Worm (Caenorhabditis elegans) whole organism, late embryonic: ENCODE data around the gene nmgp-1.

Experiments
- Y22D7AL.16 ChIP-seq: sonication (generic microtip); optimal IDR thresholded peaks from 2 replicates; lab custom pipeline; 2016; ENCODE audit warnings: missing genetic modification characterization, missing compliant biosample characterization
- ceh-2 ChIP-seq: sonication (generic microtip); optimal IDR thresholded peaks from 2 replicates; lab custom pipeline; 2016; ENCODE audit warnings: missing genotype, missing genetic modification characterization, missing compliant biosample characterization
- ceh-31 ChIP-seq: sonication (generic microtip); optimal IDR thresholded peaks from 2 replicates; lab custom pipeline; 2016; ENCODE audit warnings: missing genetic modification characterization, missing compliant biosample characterization
- ceh-34 ChIP-seq: sonication (generic microtip); optimal IDR thresholded peaks from 2 replicates; lab custom pipeline; 2016; ENCODE audit warnings: mild to moderate bottlenecking, missing genetic modification characterization, missing compliant biosample characterization
- ceh-6 ChIP-seq: fragments of 200-800 bp; sonication (Bioruptor generic); optimal IDR thresholded peaks from 2 replicates; lab custom pipeline; 2018; ENCODE audit warnings: mild to moderate bottlenecking, missing genetic modification characterization, missing compliant biosample characterization
- ceh-9 ChIP-seq: sonication (generic microtip); optimal IDR thresholded peaks from 2 replicates; lab custom pipeline; 2016; ENCODE audit warnings: mild to moderate bottlenecking, missing genetic modification characterization, inconsistent platforms, missing compliant biosample characterization
- che-1 ChIP-seq: sonication (generic microtip); optimal IDR thresholded peaks from 2 replicates; lab custom pipeline; 2016; ENCODE audit warnings: mild to moderate bottlenecking, missing genetic modification characterization, missing compliant biosample characterization
- dmd-4 ChIP-seq: sonication (generic microtip); optimal IDR thresholded peaks from 2 replicates; lab custom pipeline; 2016; ENCODE audit warnings: borderline replicate concordance, missing genetic modification characterization, missing compliant biosample characterization
- elt-4 ChIP-seq: sonication (generic microtip); optimal IDR thresholded peaks from 2 replicates; lab custom pipeline; 2016; ENCODE audit warnings: missing genetic modification characterization, missing compliant biosample characterization
- fax-1 ChIP-seq: sonication (generic microtip); optimal IDR thresholded peaks from 2 replicates; lab custom pipeline; 2016; ENCODE audit warnings: missing genotype, missing genetic modification characterization, missing compliant biosample characterization
- fkh-10 ChIP-seq: fragments of 150-350 bp; optimal IDR thresholded peaks from 2 replicates; lab custom pipeline; 2014; ENCODE audit warnings: missing biosample characterization, missing genetic modification reagents, missing genetic modification characterization
- fkh-6 ChIP-seq: sonication (generic microtip); optimal IDR thresholded peaks from 2 replicates; lab custom pipeline; 2016; ENCODE audit warnings: missing genetic modification characterization, missing compliant biosample characterization
- gmeb-2 ChIP-seq: sonication (generic microtip); optimal IDR thresholded peaks from 2 replicates; lab custom pipeline; 2016; ENCODE audit warnings: missing genetic modification characterization, inconsistent platforms, missing compliant biosample characterization
- hlh-15 ChIP-seq: sonication (generic microtip); optimal IDR thresholded peaks from 2 replicates; lab custom pipeline; 2016; ENCODE audit warnings: missing genetic modification characterization, missing compliant biosample characterization
- hlh-30 ChIP-seq: sonication (generic microtip); optimal IDR thresholded peaks from 2 replicates; lab custom pipeline; 2017; ENCODE audit warnings: antibody characterized with exemption, missing genetic modification characterization, missing compliant biosample characterization; ENCODE audit not compliant: insufficient read depth
- lim-6 ChIP-seq: sonication (generic microtip); optimal IDR thresholded peaks from 2 replicates; lab custom pipeline; 2016; ENCODE audit warnings: missing genetic modification characterization, missing compliant biosample characterization
- lin-11 ChIP-seq: fragments of 200-800 bp; sonication (Bioruptor generic); optimal IDR thresholded peaks from 2 replicates; lab custom pipeline; 2018; ENCODE audit warnings: mild to moderate bottlenecking, missing genetic modification characterization, missing compliant biosample characterization
- madf-2 ChIP-seq: sonication (generic microtip); optimal IDR thresholded peaks from 2 replicates; lab custom pipeline; 2017; ENCODE audit warnings: missing genetic modification characterization, missing compliant biosample characterization
- mec-3 ChIP-seq: sonication (generic microtip); optimal IDR thresholded peaks from 2 replicates; lab custom pipeline; 2016; ENCODE audit warnings: borderline replicate concordance, missing genetic modification characterization, missing compliant biosample characterization
- nfya-1 ChIP-seq: sonication (generic microtip); optimal IDR thresholded peaks from 2 replicates; lab custom pipeline; 2017; ENCODE audit warnings: missing genetic modification characterization, mild to moderate bottlenecking, missing compliant biosample characterization, antibody characterized with exemption, moderate library complexity
- npax-4 ChIP-seq: sonication (generic microtip); optimal IDR thresholded peaks from 2 replicates; lab custom pipeline; 2016; ENCODE audit warnings: missing genetic modification characterization, missing compliant biosample characterization
- odd-2 ChIP-seq: sonication (generic microtip); optimal IDR thresholded peaks from 2 replicates; lab custom pipeline; 2017; ENCODE audit warnings: antibody characterized with exemption, mild to moderate bottlenecking, missing genetic modification characterization, missing compliant biosample characterization
- pat-9 ChIP-seq: fragments of 200-800 bp; sonication (Bioruptor generic); optimal IDR thresholded peaks from 2 replicates; lab custom pipeline; 2018; ENCODE audit warnings: mild to moderate bottlenecking, missing genetic modification characterization, moderate library complexity, missing compliant biosample characterization
- pha-2 ChIP-seq: sonication (generic microtip); optimal IDR thresholded peaks from 2 replicates; lab custom pipeline; 2017; ENCODE audit warnings: mild to moderate bottlenecking, missing genetic modification characterization, missing compliant biosample characterization
- pha-4 ChIP-seq: fragments of 150-350 bp; optimal IDR thresholded peaks from 2 replicates; lab custom pipeline; 2018; ENCODE audit warnings: missing biosample characterization, missing genetic modification reagents, missing genetic modification characterization
- pqm-1 ChIP-seq: sonication (generic microtip); optimal IDR thresholded peaks from 2 replicates; lab custom pipeline; 2016; ENCODE audit warnings: missing genetic modification characterization, missing compliant biosample characterization
- pros-1 ChIP-seq: fragments of 150-350 bp; optimal IDR thresholded peaks from 2 replicates; lab custom pipeline; 2014; ENCODE audit warnings: missing biosample characterization, missing genetic modification reagents, missing genetic modification characterization
- rnt-1 ChIP-seq: sonication (generic microtip); optimal IDR thresholded peaks from 2 replicates; lab custom pipeline; 2016; ENCODE audit warnings: missing genetic modification characterization, missing compliant biosample characterization
- sdc-2 ChIP-seq: sonication (generic microtip); optimal IDR thresholded peaks from 2 replicates; lab custom pipeline; 2016; ENCODE audit warnings: missing genotype, missing genetic modification characterization, missing compliant biosample characterization
- unc-3 ChIP-seq, 2 experiments: fragments of 200-800 bp in 1 of 2; sonication (Bioruptor generic) in 1 of 2; sonication (generic microtip) in 1 of 2; conservative IDR thresholded peaks in 1 of 2; optimal IDR thresholded peaks in 1 of 2; 2 replicates each; pipeline versions ENCODE4 v1.3.6 to Lab custom; 2016 to 2022; ENCODE audit warnings: missing compliant biosample characterization in 2 of 2, missing genetic modification characterization in 2 of 2, missing genetic modification reagents in 1 of 2
- unc-42 ChIP-seq: sonication (generic microtip); optimal IDR thresholded peaks from 2 replicates; lab custom pipeline; 2016; ENCODE audit warnings: missing genotype, missing genetic modification characterization, missing compliant biosample characterization
- unc-55 ChIP-seq: sonication (generic microtip); optimal IDR thresholded peaks from 2 replicates; lab custom pipeline; 2017; ENCODE audit warnings: missing biosample characterization, missing genetic modification reagents, missing genetic modification characterization
- zip-5 ChIP-seq: sonication (generic microtip); optimal IDR thresholded peaks from 2 replicates; lab custom pipeline; 2016; ENCODE audit warnings: missing genetic modification characterization, missing compliant biosample characterization
- ztf-16 ChIP-seq: sonication (generic microtip); optimal IDR thresholded peaks from 2 replicates; lab custom pipeline; 2017; ENCODE audit warnings: missing genetic modification characterization, missing compliant biosample characterization

nmgp-1 gene

ce11 chrII:6260684-6261083 lies at the start of gene nmgp-1:
TSS of gene nmgp-1 (plus strand) at chrII:6260857.
- peak; percentile 54 for TF ChIP-seq ceh-34 (tag; lab: Kevin White, UChicago)
- TF ChIP-seq madf-2 (tag; lab: Kevin White, UChicago), result no peak

- TF ChIP-seq hlh-15 (tag; lab: Kevin White, UChicago), result no peak
- no peak for TF ChIP-seq npax-4 (tag; lab: Kevin White, UChicago)
- no peak for TF ChIP-seq odd-2 (tag; lab: Kevin White, UChicago)
- TF ChIP-seq sdc-2 (tag; lab: Kevin White, UChicago), result no peak
- TF ChIP-seq che-1 (tag; lab: Kevin White, UChicago), result no peak
- TF ChIP-seq unc-3 (GFP tag; conservative IDR thresholded peaks at IDR 0.05; lab: Robert Waterston, UW), result no peak
- TF ChIP-seq unc-3 (tag; optimal IDR thresholded peaks at IDR 0.05; lab: Kevin White, UChicago), result no peak
- no peak for TF ChIP-seq fkh-6
- TF ChIP-seq pqm-1 (tag; lab: Kevin White, UChicago), result no peak
- no peak for TF ChIP-seq pha-2 (tag; lab: Kevin White, UChicago)
- no peak for TF ChIP-seq fax-1
- no peak for TF ChIP-seq pat-9 (tag; lab: Kevin White, UChicago)
Measured at ce11 chrII:6219346-6219745, 41.3 kb upstream of the nmgp-1 start, which contains the start of gene mks-2. TSS of gene mks-2 (minus strand) at chrII:6219446.

DNA sequence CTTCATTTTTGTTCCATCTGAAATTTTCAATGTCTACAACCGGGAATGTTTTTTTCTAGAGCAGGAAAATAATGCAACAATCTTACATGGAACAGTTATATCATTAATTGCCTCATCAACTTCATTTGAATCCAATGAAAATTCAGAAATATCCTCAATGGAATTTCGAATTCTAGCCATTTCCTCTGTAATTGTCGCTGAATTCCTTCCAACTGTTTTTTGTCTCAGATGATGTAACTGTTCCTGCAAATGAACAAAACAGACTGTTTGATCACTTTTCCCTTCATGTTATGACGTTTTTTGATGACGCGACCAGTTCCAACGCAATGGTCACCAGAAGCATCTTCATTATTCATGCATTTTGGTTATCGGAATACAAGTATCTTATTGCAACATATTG lies 39.2 kb upstream of the nmgp-1 start:
- TF ChIP-seq hlh-15 (tag; lab: Kevin White, UChicago), result no peak
- TF ChIP-seq lin-11 (tag; lab: Kevin White, UChicago), result no peak
- TF ChIP-seq ceh-2 (tag; lab: Kevin White, UChicago), result no peak
- TF ChIP-seq ztf-16 (tag; lab: Kevin White, UChicago), result no peak
- no peak for TF ChIP-seq ceh-9 (tag; lab: Kevin White, UChicago)
- TF ChIP-seq fkh-6, result no peak
- no peak for TF ChIP-seq Y22D7AL.16
- no peak for TF ChIP-seq pha-4 (tag; lab: Kevin White, UChicago)
- no peak for TF ChIP-seq rnt-1 (tag; lab: Kevin White, UChicago)
- no peak for TF ChIP-seq ceh-6
- no peak for TF ChIP-seq ceh-34 (tag; lab: Kevin White, UChicago)
- TF ChIP-seq, all 69 proteins: peak for 0

DNA sequence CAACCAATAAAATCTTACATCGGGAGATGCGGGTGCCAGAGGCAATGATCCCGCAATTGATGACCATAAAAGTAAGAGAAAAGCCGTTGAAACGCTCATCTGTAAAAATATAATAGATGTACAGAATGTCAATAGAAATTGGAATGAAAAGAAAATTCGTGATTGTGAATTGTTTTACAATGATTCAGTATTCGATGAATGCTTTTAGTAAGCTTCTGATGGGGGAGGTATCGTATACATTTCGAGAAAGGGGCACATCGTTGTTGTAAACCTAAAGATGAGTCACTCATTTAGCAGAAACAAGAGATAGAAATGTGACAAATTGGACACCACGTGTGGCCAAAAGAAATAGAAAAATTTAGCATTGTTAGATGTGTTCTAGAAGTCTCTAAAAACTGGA lies 38.1 kb upstream of the nmgp-1 start, which contains the start of gene C30B5.6:
TSS of gene C30B5.6 (minus strand) at position 101 of the 400 bp plus-strand sequence.
- TF ChIP-seq pha-2 (tag; lab: Kevin White, UChicago) (no peak), pros-1 (tag; lab: Kevin White, UChicago) (no peak), lim-6 (no peak), pqm-1 (tag; lab: Kevin White, UChicago) (no peak), hlh-30 (tag; lab: Kevin White, UChicago) (no peak), Y22D7AL.16 (no peak), ceh-6 (no peak), dmd-4 (tag; lab: Kevin White, UChicago) (no peak), zip-5 (no peak), mec-3 (tag; lab: Kevin White, UChicago) (no peak)

DNA sequence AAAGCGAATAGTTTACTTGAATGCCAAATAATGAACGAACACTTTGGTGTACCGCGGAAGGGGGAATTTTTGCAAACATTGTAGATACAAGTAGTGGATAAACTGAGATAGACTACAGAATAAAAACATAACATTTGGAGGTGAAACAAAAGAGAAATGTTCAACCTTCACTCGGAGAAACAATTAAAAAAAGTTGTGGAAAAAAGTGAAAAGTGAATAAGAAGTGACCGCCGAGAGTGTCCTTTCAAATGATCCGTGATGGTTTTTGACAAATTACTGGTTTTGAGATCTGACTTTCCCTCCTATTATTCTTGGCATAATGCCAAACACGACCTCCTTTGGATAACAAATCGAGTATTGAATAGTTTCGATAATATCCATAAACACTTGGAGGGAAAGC lies 36.9 kb upstream of the nmgp-1 start:
- no peak for TF ChIP-seq fkh-10 (GFP tag; lab: Kevin White, UChicago)
- no peak for TF ChIP-seq gmeb-2 (tag; lab: Kevin White, UChicago)
- TF ChIP-seq unc-55, result no peak
- no peak for TF ChIP-seq nfya-1
- no peak for TF ChIP-seq elt-4 (tag; lab: Kevin White, UChicago)
- TF ChIP-seq ceh-31 (tag; lab: Kevin White, UChicago), result no peak
- TF ChIP-seq unc-3 (GFP tag; conservative IDR thresholded peaks at IDR 0.05; lab: Robert Waterston, UW), result no peak
- no peak for TF ChIP-seq unc-3 (tag; optimal IDR thresholded peaks at IDR 0.05; lab: Kevin White, UChicago)
- no peak for TF ChIP-seq rnt-1 (tag; lab: Kevin White, UChicago)
- no peak for TF ChIP-seq mec-3 (tag; lab: Kevin White, UChicago)
- no peak for TF ChIP-seq lim-6
- no peak for TF ChIP-seq odd-2 (tag; lab: Kevin White, UChicago)
- no peak for TF ChIP-seq pqm-1 (tag; lab: Kevin White, UChicago)
- TF ChIP-seq unc-42 (tag; lab: Kevin White, UChicago), result no peak
- no peak for TF ChIP-seq pat-9 (tag; lab: Kevin White, UChicago)
- no peak for TF ChIP-seq ceh-34 (tag; lab: Kevin White, UChicago)
